Worm (Caenorhabditis elegans) whole organism, L4 larva: ENCODE data around the gene nhr-76.
A peak's percentile ranks its signal among the peaks of the same experiment; 100 is the strongest.

Experiments
- F26F4.8 ChIP-seq: fragments of 200-800 bp; sonication (Bioruptor generic); conservative IDR thresholded peaks from 2 replicates; pipeline ENCODE4 v1.3.6; 2022; ENCODE audit warnings: missing genetic modification characterization, missing compliant biosample characterization
- F49E8.2 ChIP-seq: sonication (generic microtip); optimal IDR thresholded peaks from 2 replicates; lab custom pipeline; 2016; ENCODE audit warnings: missing compliant biosample characterization, mild to moderate bottlenecking, missing genetic modification characterization, borderline replicate concordance
- Y105C5A.15 ChIP-seq: fragments of 200-800 bp; sonication (Bioruptor generic); IDR thresholded peaks from 2 replicates; pipeline ENCODE4 v1.3.6; 2022; ENCODE audit warnings: missing genetic modification characterization, missing compliant biosample characterization
- Y48G9A.11 ChIP-seq: fragments of 200-800 bp; sonication (Bioruptor generic); IDR thresholded peaks from 2 replicates; pipeline ENCODE4 v1.3.6; 2022; ENCODE audit warnings: missing genetic modification reagents, missing genetic modification characterization, missing compliant biosample characterization
- Y75B8A.6 ChIP-seq: fragments of 200-800 bp; sonication (Bioruptor generic); IDR thresholded peaks from 2 replicates; pipeline ENCODE4 v1.3.6; 2022; ENCODE audit warnings: missing genetic modification reagents, missing genetic modification characterization, missing compliant biosample characterization
- aly-2 ChIP-seq: sonication (generic microtip); optimal IDR thresholded peaks from 2 replicates; lab custom pipeline; 2018; ENCODE audit warnings: missing biosample characterization, missing genetic modification characterization
- ama-1 ChIP-seq: fragments of 150-350 bp; optimal IDR thresholded peaks from 2 replicates; lab custom pipeline; 2014; ENCODE audit warnings: inconsistent platforms, mixed read lengths
- ceh-44 ChIP-seq: fragments of 200-800 bp; sonication (Bioruptor generic); IDR thresholded peaks from 2 replicates; pipeline ENCODE4 v1.3.6; 2022; ENCODE audit warnings: missing genetic modification reagents, missing genetic modification characterization, missing compliant biosample characterization
- ceh-62 ChIP-seq: sonication (generic microtip); optimal IDR thresholded peaks from 2 replicates; lab custom pipeline; 2017; ENCODE audit warnings: missing biosample characterization, missing genetic modification characterization
- ceh-82 ChIP-seq: sonication (generic microtip); optimal IDR thresholded peaks from 2 replicates; lab custom pipeline; 2017; ENCODE audit warnings: missing biosample characterization, missing genetic modification characterization
- daf-16 ChIP-seq, 3 experiments: sonication (generic microtip); optimal IDR thresholded peaks; 2 replicates each; lab custom pipeline; 2016 to 2017; ENCODE audit warnings: missing genetic modification characterization in 3 of 3, missing genetic modification reagents in 3 of 3, mild to moderate bottlenecking in 2 of 3, missing compliant biosample characterization in 2 of 3, missing biosample characterization in 1 of 3, moderate library complexity in 1 of 3
- dmd-6 ChIP-seq: fragments of 200-800 bp; sonication (Bioruptor generic); IDR thresholded peaks from 2 replicates; pipeline ENCODE4 v1.3.6; 2022; ENCODE audit warnings: missing genetic modification reagents, missing genetic modification characterization, missing compliant biosample characterization
- dmd-9 ChIP-seq: fragments of 200-800 bp; sonication (Bioruptor generic); IDR thresholded peaks from 2 replicates; pipeline ENCODE4 v1.3.6; 2022; ENCODE audit warnings: missing genetic modification reagents, missing genetic modification characterization, missing compliant biosample characterization
- duxl-1 ChIP-seq: sonication (generic microtip); optimal IDR thresholded peaks from 2 replicates; lab custom pipeline; 2016; ENCODE audit warnings: mild to moderate bottlenecking, missing genetic modification characterization, moderate library complexity, missing compliant biosample characterization; ENCODE audit not compliant: poor library complexity
- fos-1 ChIP-seq: fragments of 150-350 bp; optimal IDR thresholded peaks from 2 replicates; lab custom pipeline; 2014; ENCODE audit warnings: missing biosample characterization, missing genetic modification characterization
- hlh-11 ChIP-seq: fragments of 200-800 bp; sonication (Bioruptor generic); optimal IDR thresholded peaks from 2 replicates; lab custom pipeline; 2018; ENCODE audit warnings: mild to moderate bottlenecking, missing genetic modification characterization, missing compliant biosample characterization
- lin-15B ChIP-seq: fragments of 150-350 bp; sonication (generic microtip); optimal IDR thresholded peaks from 3 replicates; lab custom pipeline; 2014; ENCODE audit warnings: missing biosample characterization, missing genetic modification characterization
- lin-29 ChIP-seq: fragments of 200-800 bp; sonication (Bioruptor generic); IDR thresholded peaks from 2 replicates; pipeline ENCODE4 v1.3.6; 2022; ENCODE audit warnings: missing genetic modification reagents, missing genetic modification characterization, missing compliant biosample characterization
- lir-3 ChIP-seq: sonication (generic microtip); optimal IDR thresholded peaks from 2 replicates; lab custom pipeline; 2016; ENCODE audit warnings: mild to moderate bottlenecking, missing genetic modification characterization, missing compliant biosample characterization
- madf-9 ChIP-seq: fragments of 200-800 bp; sonication (Bioruptor generic); conservative IDR thresholded peaks from 2 replicates; pipeline ENCODE4 v1.3.6; 2022; ENCODE audit warnings: missing genetic modification reagents, missing genetic modification characterization, missing compliant biosample characterization
- mxl-3 ChIP-seq: fragments of 200-800 bp; sonication (Bioruptor generic); optimal IDR thresholded peaks from 2 replicates; lab custom pipeline; 2018; ENCODE audit warnings: mild to moderate bottlenecking, missing genetic modification characterization, missing compliant biosample characterization
- nhr-11 ChIP-seq: fragments of 150-350 bp; optimal IDR thresholded peaks from 2 replicates; lab custom pipeline; 2014; ENCODE audit warnings: missing biosample characterization, missing genetic modification characterization
- nhr-28 ChIP-seq: fragments of 150-350 bp; optimal IDR thresholded peaks from 2 replicates; lab custom pipeline; 2014; ENCODE audit warnings: missing biosample characterization, missing genetic modification characterization
- nhr-42 ChIP-seq: fragments of 200-800 bp; sonication (Bioruptor generic); IDR thresholded peaks from 2 replicates; pipeline ENCODE4 v1.3.6; 2022; ENCODE audit warnings: missing genetic modification characterization, missing compliant biosample characterization
- nhr-48 ChIP-seq: sonication (generic microtip); optimal IDR thresholded peaks from 2 replicates; lab custom pipeline; 2016; ENCODE audit warnings: mild to moderate bottlenecking, missing genetic modification characterization, missing compliant biosample characterization
- php-3 ChIP-seq: fragments of 200-800 bp; sonication (Bioruptor generic); IDR thresholded peaks from 2 replicates; pipeline ENCODE4 v1.3.6; 2022; ENCODE audit warnings: missing genetic modification reagents, missing genetic modification characterization, missing compliant biosample characterization
- pqm-1 ChIP-seq: sonication (generic microtip); optimal IDR thresholded peaks from 2 replicates; lab custom pipeline; 2017; ENCODE audit warnings: missing biosample characterization, missing genetic modification characterization
- saeg-2 ChIP-seq: fragments of 200-800 bp; sonication (Bioruptor generic); IDR thresholded peaks from 2 replicates; pipeline ENCODE4 v1.3.6; 2022; ENCODE audit warnings: missing genetic modification reagents, missing genetic modification characterization, missing compliant biosample characterization
- snpc-1.2 ChIP-seq: fragments of 200-800 bp; sonication (Bioruptor generic); IDR thresholded peaks from 2 replicates; pipeline ENCODE4 v1.3.6; 2022; ENCODE audit warnings: missing genetic modification reagents, missing genetic modification characterization, missing compliant biosample characterization
- snpc-4 ChIP-seq: fragments of 150-350 bp; optimal IDR thresholded peaks from 2 replicates; lab custom pipeline; 2014; ENCODE audit warnings: missing biosample characterization, missing genetic modification characterization
- spr-3 ChIP-seq: fragments of 200-800 bp; sonication (Bioruptor generic); optimal IDR thresholded peaks from 2 replicates; lab custom pipeline; 2018; ENCODE audit warnings: mild to moderate bottlenecking, missing genetic modification characterization, missing compliant biosample characterization
- tra-1 ChIP-seq: fragments of 200-800 bp; sonication (Bioruptor generic); IDR thresholded peaks from 2 replicates; pipeline ENCODE4 v1.3.6; 2022; ENCODE audit warnings: missing genetic modification reagents, missing genetic modification characterization, missing compliant biosample characterization
- unc-39 ChIP-seq: sonication (generic microtip); optimal IDR thresholded peaks from 2 replicates; lab custom pipeline; 2017; ENCODE audit warnings: missing biosample characterization, missing genetic modification characterization
- unc-62 ChIP-seq, 3 experiments: fragments of 150-350 bp in 1 of 3; sonication (generic microtip); optimal IDR thresholded peaks in 2 of 3; peaks in 1 of 3; 1 replicate in 1 of 3; 2 replicates in 2 of 3; lab custom pipeline; 2014 to 2017; ENCODE audit warnings: missing biosample characterization in 3 of 3, missing genetic modification characterization in 3 of 3, missing genetic modification reagents in 3 of 3, missing genotype in 1 of 3
- vab-7 ChIP-seq: fragments of 200-800 bp; sonication (Bioruptor generic); IDR thresholded peaks from 2 replicates; pipeline ENCODE4 v1.3.6; 2022; ENCODE audit warnings: missing genetic modification reagents, missing genetic modification characterization, missing compliant biosample characterization
- zag-1 ChIP-seq: fragments of 150-350 bp; optimal IDR thresholded peaks from 2 replicates; lab custom pipeline; 2014; ENCODE audit warnings: missing biosample characterization, missing genetic modification characterization
- zfp-2 ChIP-seq: sonication (generic microtip); optimal IDR thresholded peaks from 2 replicates; lab custom pipeline; 2016; ENCODE audit warnings: mild to moderate bottlenecking, missing genetic modification characterization, missing compliant biosample characterization
- ztf-11 ChIP-seq: fragments of 150-350 bp; optimal IDR thresholded peaks from 2 replicates; lab custom pipeline; 2014; ENCODE audit warnings: missing biosample characterization, missing genetic modification characterization

nhr-76 gene

ce11 chrIV:664122-664521, 36.8 kb downstream of the nhr-76 start (continued):
- no peak for TF ChIP-seq hlh-11
- TF ChIP-seq ceh-44, result no peak
- TF ChIP-seq aly-2 (tag; lab: Kevin White, UChicago), result no peak
- TF ChIP-seq Y48G9A.11 (GFP tag; lab: Robert Waterston, UW), result no peak
- no peak for TF ChIP-seq daf-16 (GFP tag; optimal IDR thresholded peaks at IDR 0.05; lab: Kevin White, UChicago)
- no peak for TF ChIP-seq daf-16 (tag; optimal IDR thresholded peaks at IDR 0.05; lab: Kevin White, UChicago)
- TF ChIP-seq, all 104 proteins: peak for 8

ce11 chrIV:665225-665624, 37.9 kb downstream of the nhr-76 start, which contains the start of gene K11H12.7:
TSS of gene K11H12.7 (plus strand) at chrIV:665525.
- TF ChIP-seq nhr-48 (tag; lab: Kevin White, UChicago) (no peak), nhr-28 (no peak), dmd-9 (no peak)

- no peak for TF ChIP-seq zag-1 (tag; lab: Kevin White, UChicago)
- TF ChIP-seq, all 104 proteins: peak for 0
Observed at ce11 chrIV:666991-667390, 39.7 kb downstream of the nhr-76 start, which contains the start of gene K11H12.6. TSS of gene K11H12.6 (plus strand) at chrIV:667291.

ce11 chrIV:670455-670854, 43.1 kb downstream of the nhr-76 start, which contains the start of gene K11H12.11:
TSS of gene K11H12.11 (minus strand) at chrIV:670555.
- no peak for TF ChIP-seq fos-1 (tag; lab: Kevin White, UChicago)
- TF ChIP-seq daf-16 (GFP tag; optimal IDR thresholded peaks at IDR 0.05; lab: Kevin White, UChicago), result no peak
- TF ChIP-seq daf-16 (tag; optimal IDR thresholded peaks at IDR 0.05; lab: Kevin White, UChicago), result peak; percentile 38

- TF ChIP-seq daf-16 (GFP tag; optimal IDR thresholded peaks at IDR 0.05; lab: Kevin White, UChicago) (no peak), daf-16 (tag; optimal IDR thresholded peaks at IDR 0.05; lab: Kevin White, UChicago) (peak; percentile 61), dmd-6 (GFP tag; lab: Robert Waterston, UW) (peak; percentile 87), mxl-3 (GFP tag; lab: Kevin White, UChicago) (peak; percentile 20), php-3 (no peak), hlh-11 (peak; percentile 26), pqm-1 (tag; lab: Kevin White, UChicago) (peak; percentile 57), madf-9 (GFP tag; lab: Robert Waterston, UW) (no peak), nhr-28 (peak; percentile 52)
- TF ChIP-seq, all 104 proteins: peak for 6
Observed at ce11 chrIV:673313-673712, 46.0 kb downstream of the nhr-76 start, which contains the start of gene K11H12.3. TSS of gene K11H12.3 (minus strand) at chrIV:673480.

- peak; percentile 69 for TF ChIP-seq dmd-6 (GFP tag; lab: Robert Waterston, UW)
- TF ChIP-seq Y105C5A.15, result no peak
- no peak for TF ChIP-seq vab-7 (GFP tag; lab: Robert Waterston, UW)
- TF ChIP-seq duxl-1, result no peak
- no peak for TF ChIP-seq tra-1 (GFP tag; lab: Robert Waterston, UW)
- no peak for TF ChIP-seq ceh-44
- no peak for TF ChIP-seq F49E8.2
- no peak for TF ChIP-seq snpc-4 (tag; lab: Kevin White, UChicago)
- TF ChIP-seq lir-3 (tag; lab: Kevin White, UChicago), result no peak
- TF ChIP-seq ztf-11 (tag; lab: Kevin White, UChicago), result no peak
- no peak for TF ChIP-seq ama-1 (lab: Kevin White, UChicago)
- TF ChIP-seq ceh-82 (tag; lab: Kevin White, UChicago), result no peak
- TF ChIP-seq spr-3 (GFP tag; lab: Kevin White, UChicago), result no peak
- no peak for TF ChIP-seq zfp-2
- no peak for TF ChIP-seq unc-39 (tag; lab: Kevin White, UChicago)
- peak; percentile 37 for TF ChIP-seq nhr-28
- no peak for TF ChIP-seq nhr-42
- TF ChIP-seq ceh-62, result no peak
- no peak for TF ChIP-seq F26F4.8 (GFP tag; lab: Robert Waterston, UW)
- TF ChIP-seq pqm-1 (tag; lab: Kevin White, UChicago), result peak; percentile 45
- no peak for TF ChIP-seq lin-15B (tag; lab: Kevin White, UChicago)
- TF ChIP-seq saeg-2 (GFP tag; lab: Robert Waterston, UW), result no peak
- no peak for TF ChIP-seq zag-1 (tag; lab: Kevin White, UChicago)
- TF ChIP-seq lin-29 (GFP tag; lab: Robert Waterston, UW), result no peak
- TF ChIP-seq nhr-11 (tag; lab: Kevin White, UChicago), result no peak
- peak in 1 of 2 experiments; percentile 92 for TF ChIP-seq unc-62 (GFP tag; optimal IDR thresholded peaks at IDR 0.05 in 1 of 2; lab: Kevin White, UChicago)
- no peak for TF ChIP-seq unc-62 (tag; optimal IDR thresholded peaks at IDR 0.05; lab: Kevin White, UChicago)
- no peak for TF ChIP-seq Y75B8A.6 (GFP tag; lab: Robert Waterston, UW)
- TF ChIP-seq snpc-1.2 (GFP tag; lab: Robert Waterston, UW), result no peak
Observed at ce11 chrIV:675471-676159, 48.3 kb downstream of the nhr-76 start, which contains the start of the genes K11H12.4 and K11H12.10. TSS of gene K11H12.4 (minus strand) at chrIV:675883. TSS of gene K11H12.10 (plus strand) at chrIV:676075.
